Fruit fly (Drosophila melanogaster): ENCODE results near the gene Hex-t2.

The Hex-t2 gene

dm6 chr3R:26485240-26485865 lies 34.9 kb downstream of the Hex-t2 start:
- TF ChIP-seq Crg-1 (GFP tag; optimal IDR thresholded peaks at IDR 0.05) (no peak), CG5204 (GFP tag; optimal IDR thresholded peaks at IDR 0.05) (no peak), CG1620 (GFP tag; optimal IDR thresholded peaks at IDR 0.05) (no peak), Hr96 (GFP tag; optimal IDR thresholded peaks at IDR 0.05) (no peak), pad (GFP tag; optimal IDR thresholded peaks at IDR 0.05) (no peak), bab1 (GFP tag; optimal IDR thresholded peaks at IDR 0.05) (no peak), CG12768 (GFP tag; optimal IDR thresholded peaks at IDR 0.05) (no peak), toe (GFP tag; optimal IDR thresholded peaks at IDR 0.05) (no peak), Mnt (GFP tag; optimal IDR thresholded peaks at IDR 0.05) (no peak), CG7101 (tag; optimal IDR thresholded peaks at IDR 0.05) (no peak), CG7045 (GFP tag; optimal IDR thresholded peaks at IDR 0.05) (no peak), kay (GFP tag; ENCODE audit: borderline replicate concordance) (no peak), CG14711 (tag; optimal IDR thresholded peaks at IDR 0.05) (no peak)

dm6 chr3R:26489456-26489855 lies 39.0 kb downstream of the Hex-t2 start:
- no peak for TF ChIP-seq CG12768 (GFP tag; optimal IDR thresholded peaks at IDR 0.05)

- TF ChIP-seq CG12768 (GFP tag; optimal IDR thresholded peaks at IDR 0.05) (no peak), CG33017 (tag; optimal IDR thresholded peaks at IDR 0.05) (peak; percentile 4)
These were observed 43.8 kb downstream of the Hex-t2 start for dm6 chr3R:26494247-26494646.

- TF ChIP-seq ovo (GFP tag; optimal IDR thresholded peaks at IDR 0.05) (no peak), CG1620 (GFP tag; optimal IDR thresholded peaks at IDR 0.05) (no peak), kay (GFP tag; ENCODE audit: borderline replicate concordance) (peak; percentile 1), Hr96 (GFP tag; optimal IDR thresholded peaks at IDR 0.05) (no peak), bab1 (GFP tag; optimal IDR thresholded peaks at IDR 0.05) (no peak), Mnt (GFP tag; optimal IDR thresholded peaks at IDR 0.05) (no peak), CG11617 (GFP tag; optimal IDR thresholded peaks at IDR 0.05) (no peak), pad (GFP tag; optimal IDR thresholded peaks at IDR 0.05) (no peak)
These were observed 45.9 kb downstream of the Hex-t2 start for dm6 chr3R:26496356-26496755.

- no peak for TF ChIP-seq Clk (GFP tag; optimal IDR thresholded peaks at IDR 0.05)
- TF ChIP-seq pad (GFP tag; optimal IDR thresholded peaks at IDR 0.05) = no peak
- TF ChIP-seq Crg-1 (GFP tag; optimal IDR thresholded peaks at IDR 0.05) = no peak
- no peak for TF ChIP-seq CG7045 (GFP tag; optimal IDR thresholded peaks at IDR 0.05)
- TF ChIP-seq CG11617 (GFP tag; optimal IDR thresholded peaks at IDR 0.05) = no peak
These were observed 48.7 kb downstream of the Hex-t2 start for dm6 chr3R:26499136-26499535.

dm6 chr3R:26500355-26500754 lies 49.9 kb downstream of the Hex-t2 start:
- TF ChIP-seq CG12768 (GFP tag; optimal IDR thresholded peaks at IDR 0.05) = no peak
- TF ChIP-seq toe (GFP tag; optimal IDR thresholded peaks at IDR 0.05) = no peak

Data from whole organism, adult.